Worm (Caenorhabditis elegans): ENCODE measurements around the gene vha-14.
A peak's percentile ranks its signal among the peaks of the same experiment; 100 is the strongest.

The vha-14 gene

DNA sequence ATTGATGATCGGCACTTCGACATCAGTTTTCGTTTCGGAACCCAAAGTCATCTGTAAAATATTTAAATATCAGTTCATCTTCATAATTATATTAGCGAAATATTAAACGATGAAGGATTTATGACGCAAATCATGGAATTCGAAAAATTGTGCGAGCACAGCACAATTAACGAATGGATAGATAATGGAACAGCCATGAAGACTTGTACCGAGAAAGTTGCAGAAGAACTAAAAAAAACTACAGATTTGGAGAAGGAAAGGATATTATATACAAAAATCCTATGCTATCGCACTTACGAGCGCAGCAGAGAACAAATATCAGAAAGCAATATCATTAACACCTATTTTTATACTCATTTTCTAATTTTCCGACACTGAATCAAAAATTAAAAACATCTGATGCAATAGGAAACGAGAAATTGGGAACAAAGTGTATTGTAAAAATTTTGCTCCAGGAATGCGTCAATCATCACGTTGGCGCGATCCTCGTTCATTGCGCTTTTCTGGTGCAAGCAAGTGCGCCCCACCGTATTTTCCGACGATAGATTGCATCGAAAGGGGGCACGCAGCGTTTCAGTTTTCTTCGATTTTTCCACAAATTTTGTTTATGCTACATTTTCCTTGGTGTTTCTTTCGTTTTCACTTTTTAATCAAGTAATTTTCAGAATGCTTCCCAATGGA is 13.7 kb downstream of the vha-14 start, which contains the start of the genes clu-1 and prp-40 (continued):
- TF ChIP-seq ama-1 (optimal IDR thresholded peaks at IDR 0.05) (peak; percentile 77), duxl-1 (tag; optimal IDR thresholded peaks at IDR 0.05; ENCODE audit: poor library complexity) (peak; percentile 72), nhr-25 (tag; optimal IDR thresholded peaks at IDR 0.05; ENCODE audit: borderline replicate concordance, insufficient read depth) (peak; percentile 49), unc-39 (tag; optimal IDR thresholded peaks at IDR 0.05) (no peak), sdz-12 (GFP tag; optimal IDR thresholded peaks at IDR 0.05) (no peak), lir-3 (tag; optimal IDR thresholded peaks at IDR 0.05) (no peak), pha-4 (GFP tag; IDR thresholded peaks at IDR 0.05) (peak; percentile 25; the same call in 1 of the 2 replicates), pha-4 (tag; optimal IDR thresholded peaks at IDR 0.05) (peak; percentile 78), mdl-1 (tag; optimal IDR thresholded peaks at IDR 0.05) (peak in 1 of 2 experiments; percentile 37), Y105C5A.15 (GFP tag; IDR thresholded peaks at IDR 0.05) (no peak), daf-12 (tag; optimal IDR thresholded peaks at IDR 0.05) (no peak)

DNA sequence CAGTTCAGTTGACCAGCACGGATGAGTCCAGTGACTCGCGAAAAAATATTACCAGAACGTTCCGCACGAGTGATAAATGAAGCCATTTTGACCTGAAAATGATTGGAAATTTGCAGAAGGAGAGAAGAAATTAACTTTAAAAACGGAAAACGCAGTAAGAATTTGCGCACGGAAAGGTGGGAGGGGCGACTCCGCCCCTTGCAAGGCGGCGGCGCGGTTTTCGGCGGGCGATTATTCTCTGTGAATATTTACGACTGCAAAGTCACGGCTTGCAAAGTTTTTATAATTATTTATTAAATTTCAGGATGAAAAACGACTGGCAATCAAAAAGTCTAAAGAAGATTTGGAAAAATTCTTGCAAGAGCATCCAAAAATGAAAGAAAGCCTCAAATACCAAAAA is 15.7 kb downstream of the vha-14 start, which contains the start of gene mrps-23:
TSS of gene mrps-23 (minus strand) at position 92 of the 400 bp plus-strand sequence.
- peak; percentile 4 for TF ChIP-seq hlh-11 (tag; optimal IDR thresholded peaks at IDR 0.05)
- no peak for TF ChIP-seq daf-16 (GFP tag; optimal IDR thresholded peaks at IDR 0.05)
- peak; percentile 5 for TF ChIP-seq daf-16 (tag; optimal IDR thresholded peaks at IDR 0.05)
- TF ChIP-seq ceh-20 (GFP tag; IDR thresholded peaks at IDR 0.05), result no peak
- TF ChIP-seq mes-2 (tag; optimal IDR thresholded peaks at IDR 0.05; ENCODE audit: poor library complexity, severe bottlenecking), result peak; percentile 60
- TF ChIP-seq ZK337.2 (GFP tag; IDR thresholded peaks at IDR 0.05), result no peak
- peak; percentile 14 for TF ChIP-seq dpl-1 (GFP tag; optimal IDR thresholded peaks at IDR 0.05)
- peak; percentile 11 for TF ChIP-seq dve-1 (tag; optimal IDR thresholded peaks at IDR 0.05; ENCODE audit: insufficient read depth)
- peak in 1 of 2 experiments; percentile 42 for TF ChIP-seq lsy-2 (tag; optimal IDR thresholded peaks at IDR 0.05)
- TF ChIP-seq tag-97 (GFP tag; IDR thresholded peaks at IDR 0.05), result no peak
- TF ChIP-seq lin-38 (GFP tag; IDR thresholded peaks at IDR 0.05), result peak; percentile 41
- TF ChIP-seq spr-1 (tag; optimal IDR thresholded peaks at IDR 0.05), result peak; percentile 12

DNA sequence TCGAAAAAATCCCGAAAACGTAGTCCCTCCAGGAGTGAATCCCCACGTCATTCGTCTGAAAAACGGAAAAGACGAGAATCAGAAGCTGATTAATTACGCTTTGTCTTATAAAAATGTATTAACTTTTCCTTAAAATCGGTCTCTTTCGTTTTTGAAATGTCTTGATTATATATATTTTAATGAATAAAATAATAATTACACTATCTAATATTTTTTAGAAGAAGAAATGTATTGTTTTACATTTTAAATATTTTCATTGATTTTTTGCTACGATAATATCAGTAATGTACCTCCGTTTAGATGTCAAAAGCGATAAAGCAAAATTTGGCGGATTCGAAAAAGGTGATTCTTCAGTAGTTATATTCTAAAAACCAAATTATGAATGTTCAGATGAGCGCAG is 17.4 kb downstream of the vha-14 start, which contains the start of gene trpp-3:
TSS of gene trpp-3 (plus strand) at position 301 of the 400 bp plus-strand sequence.
- TF ChIP-seq madf-9 (GFP tag; conservative IDR thresholded peaks at IDR 0.05) (no peak), vab-7 (GFP tag; IDR thresholded peaks at IDR 0.05) (no peak), set-16 (GFP tag; IDR thresholded peaks at IDR 0.05) (no peak), snpc-1.2 (GFP tag; IDR thresholded peaks at IDR 0.05) (no peak)

DNA sequence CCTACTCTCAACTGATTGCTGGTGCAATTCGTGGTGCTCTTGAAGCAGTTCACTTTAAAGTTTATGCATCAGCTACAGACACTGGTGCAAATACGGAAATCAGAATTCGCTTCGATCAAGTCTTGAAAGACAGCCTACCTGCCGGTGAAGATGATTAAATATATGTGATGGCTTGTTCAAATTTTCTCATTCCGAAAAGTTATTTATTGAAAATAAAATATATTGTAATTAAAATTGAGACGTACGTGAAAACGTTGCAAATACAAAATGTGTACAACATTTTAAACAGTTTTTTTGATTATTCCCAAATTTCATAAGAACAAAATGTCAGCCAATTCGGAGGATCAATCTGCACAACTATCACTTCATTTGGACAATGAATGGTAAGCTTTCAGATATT is 19.0 kb downstream of the vha-14 start, which contains the start of gene ZK1098.6:
TSS of gene ZK1098.6 (plus strand) at position 301 of the 400 bp plus-strand sequence.
- TF ChIP-seq rbr-2 (tag; optimal IDR thresholded peaks at IDR 0.05) (no peak), ceh-82 (tag; optimal IDR thresholded peaks at IDR 0.05) (no peak)

DNA sequence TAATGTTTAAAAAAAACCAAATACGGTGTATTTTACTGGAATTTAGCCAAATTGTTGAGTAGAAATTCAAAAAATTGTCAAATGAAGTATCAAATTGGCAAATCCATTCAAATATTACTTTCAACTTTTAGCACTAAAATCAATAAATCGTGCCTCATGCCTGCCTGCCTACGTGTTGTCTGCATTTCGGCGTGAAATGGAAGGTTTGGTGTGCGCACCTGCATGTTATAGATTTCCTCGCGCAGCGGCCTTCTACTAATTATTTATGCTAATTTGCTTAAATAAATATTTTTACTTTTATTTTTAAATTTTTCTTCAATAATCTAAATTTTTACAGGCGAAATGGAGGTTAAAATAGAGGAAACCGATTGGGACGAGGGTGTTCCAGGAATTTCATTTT is 20.9 kb downstream of the vha-14 start, which contains the start of gene ZK1098.2:
TSS of gene ZK1098.2 (plus strand) at position 336 of the 400 bp plus-strand sequence.
- TF ChIP-seq dve-1 (tag; optimal IDR thresholded peaks at IDR 0.05; ENCODE audit: insufficient read depth), result peak; percentile 18
- TF ChIP-seq mes-2 (tag; optimal IDR thresholded peaks at IDR 0.05; ENCODE audit: poor library complexity, severe bottlenecking), result peak; percentile 51
- peak; percentile 68 for TF ChIP-seq hlh-30 (tag; optimal IDR thresholded peaks at IDR 0.05; ENCODE audit: insufficient read depth)
- peak; percentile 11 for TF ChIP-seq mep-1 (tag; optimal IDR thresholded peaks at IDR 0.05)
- TF ChIP-seq spr-3 (GFP tag; optimal IDR thresholded peaks at IDR 0.05), result no peak
- no peak for TF ChIP-seq lin-29 (GFP tag; IDR thresholded peaks at IDR 0.05)
- TF ChIP-seq dmd-6 (GFP tag; IDR thresholded peaks at IDR 0.05), result no peak
- no peak for TF ChIP-seq arid-1 (GFP tag; conservative IDR thresholded peaks at IDR 0.05)
- TF ChIP-seq lsy-2 (tag; optimal IDR thresholded peaks at IDR 0.05), result peak in 1 of 2 experiments; percentile 62
- no peak for TF ChIP-seq nhr-28 (tag; optimal IDR thresholded peaks at IDR 0.05)
- no peak for TF ChIP-seq ceh-32 (tag; optimal IDR thresholded peaks at IDR 0.05; ENCODE audit: poor library complexity)
- no peak for TF ChIP-seq aha-1 (tag)
- TF ChIP-seq zip-2 (tag; optimal IDR thresholded peaks at IDR 0.05), result no peak
- peak; percentile 51 for TF ChIP-seq lin-38 (GFP tag; IDR thresholded peaks at IDR 0.05)
- TF ChIP-seq hmg-1.1 (GFP tag; IDR thresholded peaks at IDR 0.05), result no peak
- TF ChIP-seq nhr-11 (tag; optimal IDR thresholded peaks at IDR 0.05), result no peak
- TF ChIP-seq ama-1 (optimal IDR thresholded peaks at IDR 0.05), result no peak
- TF ChIP-seq ceh-62 (tag; optimal IDR thresholded peaks at IDR 0.05), result no peak
- TF ChIP-seq ZK337.2 (GFP tag; IDR thresholded peaks at IDR 0.05), result no peak
- peak; percentile 37 for TF ChIP-seq dpl-1 (GFP tag; optimal IDR thresholded peaks at IDR 0.05)
- no peak for TF ChIP-seq hlh-11 (tag; optimal IDR thresholded peaks at IDR 0.05)
